Worm (Caenorhabditis elegans): ENCODE results near the gene F57B1.1.

DNA sequence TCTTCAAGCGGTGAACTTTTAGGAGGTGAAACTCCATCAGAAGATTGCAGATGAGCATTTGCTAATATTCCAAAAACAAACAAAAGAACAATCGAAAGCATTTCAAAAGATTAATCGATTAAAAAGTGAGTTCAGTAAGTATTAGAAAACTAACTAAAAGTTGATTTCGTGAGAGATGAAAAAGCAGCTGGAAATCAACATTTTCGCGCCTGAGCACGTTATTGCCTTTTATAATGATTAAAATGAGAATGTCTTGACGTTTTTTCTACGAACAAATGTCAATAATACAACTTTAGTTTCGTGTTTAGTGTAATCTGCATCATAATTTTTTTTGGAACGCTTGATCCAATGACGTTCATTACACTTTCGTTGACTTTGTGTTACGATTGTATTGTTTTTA, 2.4 kb upstream of the F57B1.1 start, which contains the start of gene F57B1.9:
- TF ChIP-seq ceh-36 (tag; optimal IDR thresholded peaks at IDR 0.05) (no peak), tbx-11 (GFP tag; IDR thresholded peaks at IDR 0.05) (no peak), flt-1 (GFP tag; IDR thresholded peaks at IDR 0.05) (no peak), ama-1 (optimal IDR thresholded peaks at IDR 0.05) (no peak), tra-4 (tag; optimal IDR thresholded peaks at IDR 0.05) (no peak), pes-1 (GFP tag; IDR thresholded peaks at IDR 0.05) (no peak), F13C5.2 (tag; optimal IDR thresholded peaks at IDR 0.05) (no peak), hnd-1 (tag; optimal IDR thresholded peaks at IDR 0.05) (no peak), tbx-37 (GFP tag; conservative IDR thresholded peaks at IDR 0.05) (no peak), B0310.2 (tag; optimal IDR thresholded peaks at IDR 0.05) (no peak)

Data from whole organism, early embryonic.